Fruit fly (Drosophila melanogaster): ENCODE results near the gene ATPsynC.

Gene ATPsynC

DNA sequence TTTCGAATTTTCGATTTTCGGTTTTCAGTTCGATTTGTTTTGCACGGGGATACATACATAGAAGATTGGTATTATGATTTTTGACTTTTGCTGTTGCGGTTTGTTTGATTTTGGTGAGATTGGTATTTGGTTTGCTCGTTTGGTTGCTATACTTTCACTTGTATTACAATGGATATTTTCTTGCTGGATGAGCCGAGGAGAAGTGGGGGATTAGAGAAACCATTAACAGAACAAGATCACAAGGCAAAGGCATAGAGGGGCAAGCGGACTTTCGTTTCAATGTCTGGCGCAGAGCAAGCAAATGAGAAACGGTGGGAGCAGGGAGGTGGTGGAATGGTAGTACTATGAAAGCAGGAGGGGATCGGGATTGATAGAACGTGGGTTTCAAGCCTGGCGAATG lies 12.8 kb upstream of the ATPsynC start, which contains the start of gene CG15563:
Gene CG15563, minus strand, starts transcription at position 101 of the 400 bp plus-strand sequence.
- TF ChIP-seq CG9705 (GFP tag; optimal IDR thresholded peaks at IDR 0.05) (no peak), N (GFP tag; optimal IDR thresholded peaks at IDR 0.05) (no peak), rgr (GFP tag; optimal IDR thresholded peaks at IDR 0.05) (no peak), foxo (GFP tag; optimal IDR thresholded peaks at IDR 0.05) (no peak), Jra (GFP tag; optimal IDR thresholded peaks at IDR 0.05) (no peak)

- no peak for TF ChIP-seq h (GFP tag; optimal IDR thresholded peaks at IDR 0.05)
- TF ChIP-seq Myc (optimal IDR thresholded peaks at IDR 0.05), result peak; percentile 63
- no peak for TF ChIP-seq Rel (GFP tag; optimal IDR thresholded peaks at IDR 0.05)
- TF ChIP-seq Rel (tag; optimal IDR thresholded peaks at IDR 0.05), result no peak
- TF ChIP-seq Hr78 (GFP tag; optimal IDR thresholded peaks at IDR 0.05), result no peak
- no peak for TF ChIP-seq Sp1 (GFP tag; optimal IDR thresholded peaks at IDR 0.05)
- no peak for TF ChIP-seq CG9705 (GFP tag; optimal IDR thresholded peaks at IDR 0.05)
Observed at dm6 chr3R:31231134-31231533, 11.7 kb upstream of the ATPsynC start.

- TF ChIP-seq sv (GFP tag; optimal IDR thresholded peaks at IDR 0.05), result no peak
- peak; percentile 76 for TF ChIP-seq ey (GFP tag; optimal IDR thresholded peaks at IDR 0.05)
- no peak for TF ChIP-seq tai (GFP tag; optimal IDR thresholded peaks at IDR 0.05)
- TF ChIP-seq Mio (GFP tag; optimal IDR thresholded peaks at IDR 0.05), result no peak
- TF ChIP-seq fru (GFP tag; optimal IDR thresholded peaks at IDR 0.05), result peak; percentile 80
- TF ChIP-seq Sp1 (GFP tag; optimal IDR thresholded peaks at IDR 0.05), result peak; percentile 56
- TF ChIP-seq Vsx2 (GFP tag; optimal IDR thresholded peaks at IDR 0.05; ENCODE audit: partially characterized antibody), result no peak
- TF ChIP-seq Jra (GFP tag; optimal IDR thresholded peaks at IDR 0.05), result peak; percentile 71
- peak; percentile 58 for TF ChIP-seq psq (GFP tag; optimal IDR thresholded peaks at IDR 0.05)
- peak; percentile 26 for TF ChIP-seq OdsH (GFP tag; optimal IDR thresholded peaks at IDR 0.05)
- TF ChIP-seq Dif (GFP tag; optimal IDR thresholded peaks at IDR 0.05; ENCODE audit: partially characterized antibody), result no peak
- TF ChIP-seq dl (GFP tag; optimal IDR thresholded peaks at IDR 0.05; ENCODE audit: insufficient read depth in 1 of 2, partially characterized antibody in 2 of 2), result no peak
- TF ChIP-seq dsf (GFP tag; optimal IDR thresholded peaks at IDR 0.05; ENCODE audit: borderline replicate concordance), result no peak
- TF ChIP-seq sage (GFP tag; optimal IDR thresholded peaks at IDR 0.05), result peak; percentile 25
- TF ChIP-seq Rel (GFP tag; optimal IDR thresholded peaks at IDR 0.05), result no peak
- TF ChIP-seq Rel (tag; optimal IDR thresholded peaks at IDR 0.05), result peak; percentile 59
- peak; percentile 80 for TF ChIP-seq rgr (GFP tag; optimal IDR thresholded peaks at IDR 0.05)
- no peak for TF ChIP-seq pan (optimal IDR thresholded peaks at IDR 0.05)
- peak; percentile 64 for TF ChIP-seq brk (GFP tag; optimal IDR thresholded peaks at IDR 0.05)
- TF ChIP-seq CG9705 (GFP tag; optimal IDR thresholded peaks at IDR 0.05), result no peak
- TF ChIP-seq foxo (GFP tag; optimal IDR thresholded peaks at IDR 0.05), result peak in 1 of 2 experiments; percentile 74
- TF ChIP-seq usp (GFP tag; optimal IDR thresholded peaks at IDR 0.05), result no peak
- peak; percentile 63 for TF ChIP-seq HLH106 (tag; optimal IDR thresholded peaks at IDR 0.05)
- no peak for TF ChIP-seq Abd-B (GFP tag; optimal IDR thresholded peaks at IDR 0.05)
- TF ChIP-seq br (GFP tag; optimal IDR thresholded peaks at IDR 0.05), result peak; percentile 72
- no peak for TF ChIP-seq Myc (optimal IDR thresholded peaks at IDR 0.05)
- no peak for TF ChIP-seq jim (GFP tag; optimal IDR thresholded peaks at IDR 0.05)
- TF ChIP-seq lola (GFP tag; optimal IDR thresholded peaks at IDR 0.05), result no peak
- no peak for TF ChIP-seq GATAd (GFP tag; optimal IDR thresholded peaks at IDR 0.05)
- TF ChIP-seq Hnf4 (GFP tag; optimal IDR thresholded peaks at IDR 0.05), result peak; percentile 46
- TF ChIP-seq h (GFP tag; optimal IDR thresholded peaks at IDR 0.05), result peak; percentile 79
- TF ChIP-seq Hr78 (GFP tag; optimal IDR thresholded peaks at IDR 0.05), result no peak
- peak; percentile 66 for TF ChIP-seq Hr83 (GFP tag; optimal IDR thresholded peaks at IDR 0.05; ENCODE audit: poor library complexity, severe bottlenecking)
- no peak for TF ChIP-seq Dfd (GFP tag; optimal IDR thresholded peaks at IDR 0.05)
- TF ChIP-seq dmrt93B (GFP tag; optimal IDR thresholded peaks at IDR 0.05), result peak; percentile 22
- TF ChIP-seq N (GFP tag; optimal IDR thresholded peaks at IDR 0.05), result no peak
- TF ChIP-seq CrebA (GFP tag; optimal IDR thresholded peaks at IDR 0.05; ENCODE audit: borderline replicate concordance), result no peak
- TF ChIP-seq woc (GFP tag; optimal IDR thresholded peaks at IDR 0.05), result no peak
- TF ChIP-seq CG32264 (GFP tag; optimal IDR thresholded peaks at IDR 0.05), result no peak
Observed at dm6 chr3R:31225043-31225681, 5.7 kb upstream of the ATPsynC start.

Data from whole organism, wandering third instar larva.